Worm (Caenorhabditis elegans) whole organism, late embryonic: ENCODE data around the gene F09E5.14.

ENCODE experiments used
- C08G9.2 ChIP-seq: sonication (generic microtip); optimal IDR thresholded peaks from 2 replicates; lab custom pipeline; 2016; ENCODE audit warnings: mild to moderate bottlenecking, missing genetic modification characterization, moderate library complexity, missing compliant biosample characterization
- K02D7.2 ChIP-seq: sonication (generic microtip); optimal IDR thresholded peaks from 2 replicates; lab custom pipeline; 2017; ENCODE audit warnings: mild to moderate bottlenecking, missing genetic modification characterization, missing compliant biosample characterization
- K09A11.1 ChIP-seq: sonication (generic microtip); optimal IDR thresholded peaks from 2 replicates; lab custom pipeline; 2017; ENCODE audit warnings: antibody characterized with exemption, mild to moderate bottlenecking, missing genetic modification characterization, missing compliant biosample characterization; ENCODE audit not compliant: insufficient read depth
- Y22D7AL.16 ChIP-seq: sonication (generic microtip); optimal IDR thresholded peaks from 2 replicates; lab custom pipeline; 2016; ENCODE audit warnings: missing genetic modification characterization, missing compliant biosample characterization
- ceh-18 ChIP-seq: sonication (generic microtip); optimal IDR thresholded peaks from 2 replicates; lab custom pipeline; 2016; ENCODE audit warnings: missing genetic modification characterization, missing compliant biosample characterization
- ceh-19 ChIP-seq: fragments of 200-800 bp; sonication (Bioruptor generic); optimal IDR thresholded peaks from 2 replicates; lab custom pipeline; 2018; ENCODE audit warnings: mild to moderate bottlenecking, missing genetic modification characterization, missing compliant biosample characterization
- ceh-2 ChIP-seq: sonication (generic microtip); optimal IDR thresholded peaks from 2 replicates; lab custom pipeline; 2016; ENCODE audit warnings: missing genotype, missing genetic modification characterization, missing compliant biosample characterization
- ceh-24 ChIP-seq: sonication (generic microtip); optimal IDR thresholded peaks from 2 replicates; lab custom pipeline; 2016; ENCODE audit warnings: mild to moderate bottlenecking, missing genetic modification characterization, missing compliant biosample characterization
- ceh-30 ChIP-seq: fragments of 150-350 bp; optimal IDR thresholded peaks from 2 replicates; lab custom pipeline; 2014; ENCODE audit warnings: missing biosample characterization, missing genetic modification characterization
- ceh-31 ChIP-seq: sonication (generic microtip); optimal IDR thresholded peaks from 2 replicates; lab custom pipeline; 2016; ENCODE audit warnings: missing genetic modification characterization, missing compliant biosample characterization
- ceh-34 ChIP-seq: sonication (generic microtip); optimal IDR thresholded peaks from 2 replicates; lab custom pipeline; 2016; ENCODE audit warnings: mild to moderate bottlenecking, missing genetic modification characterization, missing compliant biosample characterization
- ceh-45 ChIP-seq: fragments of 200-800 bp; sonication (Bioruptor generic); IDR thresholded peaks from 2 replicates; pipeline ENCODE4 v1.3.6; 2022; ENCODE audit warnings: missing genetic modification reagents, missing genetic modification characterization, missing compliant biosample characterization
- ceh-48 ChIP-seq: sonication (generic microtip); optimal IDR thresholded peaks from 2 replicates; lab custom pipeline; 2016; ENCODE audit warnings: missing genetic modification characterization, inconsistent platforms, missing compliant biosample characterization
- ceh-6 ChIP-seq: fragments of 200-800 bp; sonication (Bioruptor generic); optimal IDR thresholded peaks from 2 replicates; lab custom pipeline; 2018; ENCODE audit warnings: mild to moderate bottlenecking, missing genetic modification characterization, missing compliant biosample characterization
- ceh-9 ChIP-seq: sonication (generic microtip); optimal IDR thresholded peaks from 2 replicates; lab custom pipeline; 2016; ENCODE audit warnings: mild to moderate bottlenecking, missing genetic modification characterization, inconsistent platforms, missing compliant biosample characterization
- che-1 ChIP-seq: sonication (generic microtip); optimal IDR thresholded peaks from 2 replicates; lab custom pipeline; 2016; ENCODE audit warnings: mild to moderate bottlenecking, missing genetic modification characterization, missing compliant biosample characterization
- dmd-4 ChIP-seq: sonication (generic microtip); optimal IDR thresholded peaks from 2 replicates; lab custom pipeline; 2016; ENCODE audit warnings: borderline replicate concordance, missing genetic modification characterization, missing compliant biosample characterization
- elt-2 ChIP-seq: sonication (generic microtip); optimal IDR thresholded peaks from 2 replicates; lab custom pipeline; 2016; ENCODE audit warnings: missing genetic modification reagents, missing genetic modification characterization, missing compliant biosample characterization
- ets-4 ChIP-seq: sonication (generic microtip); optimal IDR thresholded peaks from 2 replicates; lab custom pipeline; 2016; ENCODE audit warnings: missing genetic modification characterization, missing compliant biosample characterization
- eyg-1 ChIP-seq: sonication (generic microtip); optimal IDR thresholded peaks from 2 replicates; lab custom pipeline; 2016; ENCODE audit warnings: missing genotype, missing genetic modification characterization, missing compliant biosample characterization
- fax-1 ChIP-seq: sonication (generic microtip); optimal IDR thresholded peaks from 2 replicates; lab custom pipeline; 2016; ENCODE audit warnings: missing genotype, missing genetic modification characterization, missing compliant biosample characterization
- fkh-10 ChIP-seq: fragments of 150-350 bp; optimal IDR thresholded peaks from 2 replicates; lab custom pipeline; 2014; ENCODE audit warnings: missing biosample characterization, missing genetic modification reagents, missing genetic modification characterization
- fkh-6 ChIP-seq: sonication (generic microtip); optimal IDR thresholded peaks from 2 replicates; lab custom pipeline; 2016; ENCODE audit warnings: missing genetic modification characterization, missing compliant biosample characterization
- hlh-15 ChIP-seq: sonication (generic microtip); optimal IDR thresholded peaks from 2 replicates; lab custom pipeline; 2016; ENCODE audit warnings: missing genetic modification characterization, missing compliant biosample characterization
- hlh-6 ChIP-seq: sonication (generic microtip); optimal IDR thresholded peaks from 2 replicates; lab custom pipeline; 2016; ENCODE audit warnings: missing genotype, missing genetic modification characterization, missing compliant biosample characterization
- hlh-8 ChIP-seq: sonication (generic microtip); optimal IDR thresholded peaks from 2 replicates; lab custom pipeline; 2016; ENCODE audit warnings: missing genotype, missing genetic modification characterization, missing compliant biosample characterization
- lim-6 ChIP-seq: sonication (generic microtip); optimal IDR thresholded peaks from 2 replicates; lab custom pipeline; 2016; ENCODE audit warnings: missing genetic modification characterization, missing compliant biosample characterization
- lin-11 ChIP-seq: fragments of 200-800 bp; sonication (Bioruptor generic); optimal IDR thresholded peaks from 2 replicates; lab custom pipeline; 2018; ENCODE audit warnings: mild to moderate bottlenecking, missing genetic modification characterization, missing compliant biosample characterization
- madf-2 ChIP-seq: sonication (generic microtip); optimal IDR thresholded peaks from 2 replicates; lab custom pipeline; 2017; ENCODE audit warnings: missing genetic modification characterization, missing compliant biosample characterization
- mec-3 ChIP-seq: sonication (generic microtip); optimal IDR thresholded peaks from 2 replicates; lab custom pipeline; 2016; ENCODE audit warnings: borderline replicate concordance, missing genetic modification characterization, missing compliant biosample characterization
- nfya-1 ChIP-seq: sonication (generic microtip); optimal IDR thresholded peaks from 2 replicates; lab custom pipeline; 2017; ENCODE audit warnings: missing genetic modification characterization, mild to moderate bottlenecking, missing compliant biosample characterization, antibody characterized with exemption, moderate library complexity
- nhr-232 ChIP-seq: sonication (generic microtip); optimal IDR thresholded peaks from 2 replicates; lab custom pipeline; 2016; ENCODE audit warnings: missing genetic modification characterization, missing compliant biosample characterization
- npax-4 ChIP-seq: sonication (generic microtip); optimal IDR thresholded peaks from 2 replicates; lab custom pipeline; 2016; ENCODE audit warnings: missing genetic modification characterization, missing compliant biosample characterization
- odd-2 ChIP-seq: sonication (generic microtip); optimal IDR thresholded peaks from 2 replicates; lab custom pipeline; 2017; ENCODE audit warnings: antibody characterized with exemption, mild to moderate bottlenecking, missing genetic modification characterization, missing compliant biosample characterization
- pag-3 ChIP-seq: sonication (generic microtip); optimal IDR thresholded peaks from 2 replicates; lab custom pipeline; 2016; ENCODE audit warnings: missing compliant biosample characterization, missing genetic modification characterization, borderline replicate concordance
- pat-9 ChIP-seq: fragments of 200-800 bp; sonication (Bioruptor generic); optimal IDR thresholded peaks from 2 replicates; lab custom pipeline; 2018; ENCODE audit warnings: mild to moderate bottlenecking, missing genetic modification characterization, moderate library complexity, missing compliant biosample characterization
- pha-2 ChIP-seq: sonication (generic microtip); optimal IDR thresholded peaks from 2 replicates; lab custom pipeline; 2017; ENCODE audit warnings: mild to moderate bottlenecking, missing genetic modification characterization, missing compliant biosample characterization
- pqm-1 ChIP-seq: sonication (generic microtip); optimal IDR thresholded peaks from 2 replicates; lab custom pipeline; 2016; ENCODE audit warnings: missing genetic modification characterization, missing compliant biosample characterization
- ref-2 ChIP-seq: sonication (generic microtip); optimal IDR thresholded peaks from 2 replicates; lab custom pipeline; 2016; ENCODE audit warnings: missing genetic modification characterization, missing compliant biosample characterization
- rnt-1 ChIP-seq: sonication (generic microtip); optimal IDR thresholded peaks from 2 replicates; lab custom pipeline; 2016; ENCODE audit warnings: missing genetic modification characterization, missing compliant biosample characterization
- sox-4 ChIP-seq: sonication (generic microtip); optimal IDR thresholded peaks from 2 replicates; lab custom pipeline; 2017; ENCODE audit warnings: mild to moderate bottlenecking, missing genetic modification characterization, inconsistent platforms, missing compliant biosample characterization
- syd-9 ChIP-seq: sonication (generic microtip); optimal IDR thresholded peaks from 2 replicates; lab custom pipeline; 2016; ENCODE audit warnings: mild to moderate bottlenecking, missing genetic modification characterization, moderate library complexity, missing compliant biosample characterization
- tbx-2 ChIP-seq: sonication (generic microtip); optimal IDR thresholded peaks from 2 replicates; lab custom pipeline; 2016; ENCODE audit warnings: missing genetic modification characterization, missing compliant biosample characterization
- tbx-7 ChIP-seq: sonication (generic microtip); optimal IDR thresholded peaks from 2 replicates; lab custom pipeline; 2016; ENCODE audit warnings: missing genotype, missing genetic modification characterization, missing compliant biosample characterization
- ttx-3 ChIP-seq: sonication (generic microtip); optimal IDR thresholded peaks from 2 replicates; lab custom pipeline; 2016; ENCODE audit warnings: missing genetic modification reagents, missing genetic modification characterization, missing compliant biosample characterization
- unc-42 ChIP-seq: sonication (generic microtip); optimal IDR thresholded peaks from 2 replicates; lab custom pipeline; 2016; ENCODE audit warnings: missing genotype, missing genetic modification characterization, missing compliant biosample characterization
- unc-55 ChIP-seq: sonication (generic microtip); optimal IDR thresholded peaks from 2 replicates; lab custom pipeline; 2017; ENCODE audit warnings: missing biosample characterization, missing genetic modification reagents, missing genetic modification characterization
- ztf-16 ChIP-seq: sonication (generic microtip); optimal IDR thresholded peaks from 2 replicates; lab custom pipeline; 2017; ENCODE audit warnings: missing genetic modification characterization, missing compliant biosample characterization

F09E5.14 gene

ce11 chrII:5328912-5329311 is 15.8 kb downstream of the F09E5.14 start:
- TF ChIP-seq madf-2 (tag; lab: Kevin White, UChicago) (no peak), syd-9 (tag; lab: Kevin White, UChicago) (no peak), pat-9 (tag; lab: Kevin White, UChicago) (no peak), hlh-15 (tag; lab: Kevin White, UChicago) (no peak), che-1 (no peak)

- TF ChIP-seq ceh-19 (GFP tag; lab: Kevin White, UChicago) (no peak), ceh-34 (tag; lab: Kevin White, UChicago) (no peak), tbx-2 (tag; lab: Kevin White, UChicago) (no peak), ceh-24 (no peak), ceh-18 (tag; lab: Kevin White, UChicago) (no peak), elt-2 (tag; lab: Kevin White, UChicago) (no peak), ceh-6 (GFP tag; lab: Kevin White, UChicago) (no peak), pat-9 (tag; lab: Kevin White, UChicago) (no peak), sox-4 (tag; lab: Kevin White, UChicago) (no peak), pha-2 (tag; lab: Kevin White, UChicago) (no peak), lin-11 (no peak), ceh-9 (tag; lab: Kevin White, UChicago) (no peak), ref-2 (no peak), Y22D7AL.16 (tag; lab: Kevin White, UChicago) (no peak), ets-4 (tag; lab: Kevin White, UChicago) (no peak), fax-1 (tag; lab: Kevin White, UChicago) (no peak), syd-9 (tag; lab: Kevin White, UChicago) (no peak), dmd-4 (tag; lab: Kevin White, UChicago) (no peak), rnt-1 (tag; lab: Kevin White, UChicago) (no peak)
Measured at ce11 chrII:5326891-5327290, 17.8 kb downstream of the F09E5.14 start.

ce11 chrII:5326024-5326627 is 18.5 kb downstream of the F09E5.14 start:
- TF ChIP-seq nhr-232 (tag; lab: Kevin White, UChicago) (no peak), unc-42 (tag; lab: Kevin White, UChicago) (peak; percentile 8), elt-2 (tag; lab: Kevin White, UChicago) (peak; percentile 26), hlh-6 (no peak), lin-11 (no peak), fkh-10 (GFP tag; lab: Kevin White, UChicago) (peak; percentile 15), ceh-45 (GFP tag; lab: Robert Waterston, UW) (no peak), C08G9.2 (tag; lab: Kevin White, UChicago) (no peak), K09A11.1 (tag; lab: Kevin White, UChicago) (no peak), nfya-1 (tag; lab: Kevin White, UChicago) (no peak), hlh-8 (tag; lab: Kevin White, UChicago) (no peak), ceh-30 (tag; lab: Kevin White, UChicago) (no peak), pag-3 (tag; lab: Kevin White, UChicago) (no peak), tbx-2 (tag; lab: Kevin White, UChicago) (peak; percentile 21), npax-4 (no peak), K02D7.2 (tag; lab: Kevin White, UChicago) (no peak), unc-55 (GFP tag; lab: Kevin White, UChicago) (peak; percentile 52), fkh-6 (tag; lab: Kevin White, UChicago) (no peak), rnt-1 (tag; lab: Kevin White, UChicago) (peak; percentile 27), eyg-1 (tag; lab: Kevin White, UChicago) (no peak), mec-3 (tag; lab: Kevin White, UChicago) (no peak), odd-2 (tag; lab: Kevin White, UChicago) (no peak), ceh-31 (tag; lab: Kevin White, UChicago) (peak; percentile 32), lim-6 (tag; lab: Kevin White, UChicago) (no peak), ztf-16 (tag; lab: Kevin White, UChicago) (no peak), madf-2 (tag; lab: Kevin White, UChicago) (no peak), ceh-18 (tag; lab: Kevin White, UChicago) (peak; percentile 28), ceh-2 (no peak), pqm-1 (tag; lab: Kevin White, UChicago) (no peak), ceh-48 (tag; lab: Kevin White, UChicago) (no peak), ttx-3 (tag; lab: Kevin White, UChicago) (no peak), tbx-7 (tag; lab: Kevin White, UChicago) (no peak), ceh-9 (tag; lab: Kevin White, UChicago) (no peak), dmd-4 (tag; lab: Kevin White, UChicago) (no peak)
